Fruit fly (Drosophila melanogaster) whole organism, adult: ENCODE results near the gene CG11899.

Experiments
- CG11617 ChIP-seq: fragments of 200-800 bp; sonication (Bioruptor generic); optimal IDR thresholded peaks from 2 replicates; lab custom pipeline; 2017; ENCODE audit warnings: mild to moderate bottlenecking, missing biosample characterization, missing genetic modification reagents, missing genetic modification characterization
- CG1620 ChIP-seq: fragments of 200-800 bp; sonication (Bioruptor generic); optimal IDR thresholded peaks from 2 replicates; lab custom pipeline; 2016; ENCODE audit warnings: missing biosample characterization, missing genetic modification characterization
- CG5204 ChIP-seq: fragments of 200-800 bp; sonication (Bioruptor generic); optimal IDR thresholded peaks from 2 replicates; lab custom pipeline; 2016; ENCODE audit warnings: missing biosample characterization, missing genetic modification characterization
- CG7045 ChIP-seq: fragments of 200-800 bp; sonication (Bioruptor generic); optimal IDR thresholded peaks from 2 replicates; lab custom pipeline; 2017; ENCODE audit warnings: missing biosample characterization, mild to moderate bottlenecking, missing genetic modification characterization
- Clk ChIP-seq: fragments of 200-800 bp; sonication (Bioruptor generic); optimal IDR thresholded peaks from 2 replicates; lab custom pipeline; 2017; ENCODE audit warnings: missing biosample characterization, missing genetic modification characterization
- Crg-1 ChIP-seq: fragments of 200-800 bp; sonication (Bioruptor generic); optimal IDR thresholded peaks from 2 replicates; lab custom pipeline; 2016; ENCODE audit warnings: missing biosample characterization, missing genetic modification characterization
- Mnt ChIP-seq: fragments of 200-800 bp; sonication (Bioruptor generic); optimal IDR thresholded peaks from 2 replicates; lab custom pipeline; 2016; ENCODE audit warnings: missing biosample characterization, mild to moderate bottlenecking, missing genetic modification characterization
- kay ChIP-seq: fragments of 200-800 bp; sonication (Bioruptor generic); peaks from one replicate; lab custom pipeline; 2016; ENCODE audit warnings: missing biosample characterization, missing genetic modification characterization, borderline replicate concordance
- ovo ChIP-seq: fragments of 200-800 bp; sonication (Bioruptor generic); optimal IDR thresholded peaks from 2 replicates; lab custom pipeline; 2016; ENCODE audit warnings: missing biosample characterization, missing genetic modification characterization
- pad ChIP-seq: fragments of 200-800 bp; sonication (Bioruptor generic); optimal IDR thresholded peaks from 3 replicates; lab custom pipeline; 2017; ENCODE audit warnings: missing biosample characterization, missing genetic modification characterization, mild to moderate bottlenecking, moderate library complexity, missing genetic modification reagents
- tj ChIP-seq: fragments of 200-800 bp; sonication (Bioruptor generic); optimal IDR thresholded peaks from 3 replicates; lab custom pipeline; 2017; ENCODE audit warnings: missing biosample characterization, mild to moderate bottlenecking, missing genetic modification characterization, moderate library complexity
- toe ChIP-seq: fragments of 200-800 bp; sonication (Bioruptor generic); optimal IDR thresholded peaks from 2 replicates; lab custom pipeline; 2016; ENCODE audit warnings: missing biosample characterization, missing genetic modification characterization

dm6 chr3R:29202418-29202817, 2.2 kb downstream of the CG11899 start, which contains the start of gene Mesh1:
- TF ChIP-seq kay (GFP tag; lab: Kevin White, UChicago) (no peak), Mnt (GFP tag; lab: Kevin White, UChicago) (no peak), CG5204 (GFP tag; lab: Kevin White, UChicago) (no peak), CG1620 (GFP tag; lab: Kevin White, UChicago) (no peak), pad (GFP tag; lab: Kevin White, UChicago) (no peak), toe (GFP tag; lab: Kevin White, UChicago) (no peak), CG11617 (no peak), Crg-1 (GFP tag; lab: Kevin White, UChicago) (no peak), tj (GFP tag; lab: Kevin White, UChicago) (no peak), Clk (GFP tag; lab: Kevin White, UChicago) (no peak), ovo (GFP tag; lab: Kevin White, UChicago) (no peak), CG7045 (GFP tag; lab: Kevin White, UChicago) (no peak)
